Worm (Caenorhabditis elegans): ENCODE measurements around the gene F17C11.13.

F17C11.13 gene

ce11 chrV:10975091-10975490 is 19.4 kb downstream of the F17C11.13 start:
- TF ChIP-seq ztf-3 (GFP tag; optimal IDR thresholded peaks at IDR 0.05): no peak
- no peak for TF ChIP-seq nhr-90 (tag; optimal IDR thresholded peaks at IDR 0.05)
- TF ChIP-seq bed-2 (GFP tag; IDR thresholded peaks at IDR 0.05): no peak
- TF ChIP-seq Y56A3A.18 (GFP tag; IDR thresholded peaks at IDR 0.05): no peak
- no peak for TF ChIP-seq hlh-26 (GFP tag; conservative IDR thresholded peaks at IDR 0.05)
- no peak for TF ChIP-seq somi-1 (GFP tag; optimal IDR thresholded peaks at IDR 0.05)
- no peak for TF ChIP-seq T26A5.8 (tag; optimal IDR thresholded peaks at IDR 0.05)
- TF ChIP-seq tlf-1 (GFP tag; optimal IDR thresholded peaks at IDR 0.05): no peak
- no peak for TF ChIP-seq madf-3 (GFP tag; IDR thresholded peaks at IDR 0.05)
- no peak for TF ChIP-seq mes-4 (tag; optimal IDR thresholded peaks at IDR 0.05)
- no peak for TF ChIP-seq egrh-3 (GFP tag; IDR thresholded peaks at IDR 0.05)
- no peak for TF ChIP-seq sdz-38 (tag; optimal IDR thresholded peaks at IDR 0.05)

- TF ChIP-seq snpc-4 (GFP tag; optimal IDR thresholded peaks at IDR 0.05) (no peak), snpc-4 (tag; optimal IDR thresholded peaks at IDR 0.05) (no peak), ZK185.1 (tag; optimal IDR thresholded peaks at IDR 0.05; ENCODE audit: poor library complexity, severe bottlenecking) (no peak), ztf-22 (GFP tag; optimal IDR thresholded peaks at IDR 0.05) (no peak), Y79H2A.3 (GFP tag; conservative IDR thresholded peaks at IDR 0.05) (no peak), F37B4.10 (GFP tag; IDR thresholded peaks at IDR 0.05) (no peak), nhr-90 (tag; optimal IDR thresholded peaks at IDR 0.05) (no peak), tlf-1 (GFP tag; optimal IDR thresholded peaks at IDR 0.05) (no peak), rcor-1 (GFP tag; IDR thresholded peaks at IDR 0.05) (no peak), lin-54 (GFP tag; optimal IDR thresholded peaks at IDR 0.05) (no peak), dpl-1 (GFP tag; optimal IDR thresholded peaks at IDR 0.05) (no peak), nhr-120 (GFP tag; IDR thresholded peaks at IDR 0.05) (no peak), him-1 (tag; optimal IDR thresholded peaks at IDR 0.05) (no peak), lin-26 (GFP tag; IDR thresholded peaks at IDR 0.05) (no peak), unc-62 (GFP tag; optimal IDR thresholded peaks at IDR 0.05) (no peak)
Observed at ce11 chrV:10981113-10981512, 25.4 kb downstream of the F17C11.13 start, which contains the start of gene fig-1. Gene fig-1 (minus strand): TSS chrV:10981213.

- TF ChIP-seq efl-1 (GFP tag; optimal IDR thresholded peaks at IDR 0.05) (no peak), tbx-9 (tag; optimal IDR thresholded peaks at IDR 0.05; ENCODE audit: borderline replicate concordance) (no peak), cebp-1 (GFP tag; IDR thresholded peaks at IDR 0.05) (no peak), cebp-1 (tag; optimal IDR thresholded peaks at IDR 0.05) (no peak), pbrm-1 (GFP tag; IDR thresholded peaks at IDR 0.05) (no peak), chd-7 (tag; optimal IDR thresholded peaks at IDR 0.05) (no peak), B0336.3 (GFP tag; IDR thresholded peaks at IDR 0.05) (no peak), nhr-179 (tag; optimal IDR thresholded peaks at IDR 0.05) (no peak), lsl-1 (GFP tag; optimal IDR thresholded peaks at IDR 0.05) (no peak), snpc-1.1 (tag; optimal IDR thresholded peaks at IDR 0.05; ENCODE audit: insufficient read depth) (no peak), Y79H2A.3 (GFP tag; conservative IDR thresholded peaks at IDR 0.05) (no peak), nfya-1 (tag; optimal IDR thresholded peaks at IDR 0.05; ENCODE audit: borderline replicate concordance, insufficient read depth) (no peak), ceh-58 (GFP tag; IDR thresholded peaks at IDR 0.05) (no peak), lin-54 (GFP tag; optimal IDR thresholded peaks at IDR 0.05) (no peak), sptf-2 (GFP tag; optimal IDR thresholded peaks at IDR 0.05) (no peak), egl-18 (GFP tag; IDR thresholded peaks at IDR 0.05) (no peak), F52B5.7 (tag; optimal IDR thresholded peaks at IDR 0.05) (no peak), Y53G8AR.9 (GFP tag; conservative IDR thresholded peaks at IDR 0.05) (no peak)
Observed at ce11 chrV:10991789-10992188, 36.1 kb downstream of the F17C11.13 start, which contains the start of gene frpr-9. Gene frpr-9 (plus strand): TSS chrV:10992089.
